Fruit fly (Drosophila melanogaster) whole organism, embryonic: ENCODE data around the gene Bap60.

Experiments used
- Aef1 ChIP-seq: fragments of 200-800 bp; sonication (Bioruptor generic); IDR thresholded peaks from 3 replicates; pipeline ENCODE4 v1.3.6; 2022; ENCODE audit warnings: missing biosample characterization, missing genetic modification characterization
- BEAF-32 ChIP-seq: fragments of 200-800 bp; sonication (Bioruptor generic); optimal IDR thresholded peaks from 3 replicates; lab custom pipeline; 2017; ENCODE audit warnings: missing biosample characterization, missing genetic modification characterization, mild to moderate bottlenecking, moderate library complexity, missing genetic modification reagents
- CG10267 ChIP-seq: fragments of 200-800 bp; sonication (Bioruptor generic); optimal IDR thresholded peaks from 2 replicates; lab custom pipeline; 2018; ENCODE audit warnings: missing biosample characterization, mild to moderate bottlenecking, missing genetic modification characterization, moderate library complexity
- CG12236 ChIP-seq: fragments of 200-800 bp; sonication (Bioruptor generic); optimal IDR thresholded peaks from 2 replicates; lab custom pipeline; 2016; ENCODE audit warnings: missing biosample characterization, missing genetic modification characterization
- CG14710 ChIP-seq: fragments of 200-800 bp; sonication (Bioruptor generic); optimal IDR thresholded peaks from 3 replicates; lab custom pipeline; 2019; ENCODE audit warnings: missing biosample characterization, mild to moderate bottlenecking, missing genetic modification characterization, moderate library complexity
- CG14965 ChIP-seq: fragments of 200-800 bp; sonication (Bioruptor generic); optimal IDR thresholded peaks from 2 replicates; lab custom pipeline; 2016; ENCODE audit warnings: missing biosample characterization, missing genetic modification characterization, borderline replicate concordance
- CG15073 ChIP-seq: fragments of 200-800 bp; sonication (Bioruptor generic); optimal IDR thresholded peaks from 2 replicates; lab custom pipeline; 2016; ENCODE audit warnings: missing biosample characterization, missing genetic modification characterization
- CG15514 ChIP-seq: fragments of 200-800 bp; sonication (Bioruptor generic); optimal IDR thresholded peaks from 3 replicates; lab custom pipeline; 2017; ENCODE audit warnings: missing biosample characterization, missing genetic modification characterization, mild to moderate bottlenecking, moderate library complexity, missing genetic modification reagents
- CG15601 ChIP-seq: fragments of 200-800 bp; sonication (Bioruptor generic); optimal IDR thresholded peaks from 3 replicates; lab custom pipeline; 2019; ENCODE audit warnings: missing biosample characterization, mild to moderate bottlenecking, missing genetic modification characterization, moderate library complexity
- CG18599 ChIP-seq: fragments of 200-800 bp; sonication (Bioruptor generic); optimal IDR thresholded peaks from 3 replicates; lab custom pipeline; 2017; ENCODE audit warnings: missing biosample characterization, missing genetic modification characterization, mild to moderate bottlenecking, moderate library complexity, missing genetic modification reagents
- CG3163 ChIP-seq: fragments of 200-800 bp; sonication (Bioruptor generic); optimal IDR thresholded peaks from 3 replicates; lab custom pipeline; 2016; ENCODE audit warnings: missing biosample characterization, missing genetic modification characterization
- CG34422 ChIP-seq: fragments of 200-800 bp; sonication (Bioruptor generic); IDR thresholded peaks from 3 replicates; pipeline ENCODE4 v1.3.6; 2022; ENCODE audit warnings: missing biosample characterization, missing genetic modification characterization
- CG42726 ChIP-seq: fragments of 200-800 bp; sonication (Bioruptor generic); IDR thresholded peaks from 2 replicates; pipeline ENCODE4 v1.3.6; 2022; ENCODE audit warnings: missing biosample characterization, missing genetic modification characterization; ENCODE audit not compliant: partially characterized antibody
- CG4404 ChIP-seq: fragments of 200-800 bp; sonication (Bioruptor generic); IDR thresholded peaks from 2 replicates; pipeline ENCODE4 v1.3.6; 2022; ENCODE audit warnings: missing biosample characterization, missing genetic modification characterization
- CG5180 ChIP-seq: fragments of 200-800 bp; sonication (Bioruptor generic); optimal IDR thresholded peaks from 3 replicates; lab custom pipeline; 2017; ENCODE audit warnings: missing biosample characterization, missing genetic modification characterization, mild to moderate bottlenecking, moderate library complexity, missing genetic modification reagents
- CG8089 ChIP-seq: fragments of 200-800 bp; sonication (Bioruptor generic); optimal IDR thresholded peaks from 3 replicates; lab custom pipeline; 2016; ENCODE audit warnings: missing biosample characterization, missing genetic modification characterization
- CG8944 ChIP-seq: fragments of 200-800 bp; sonication (Bioruptor generic); optimal IDR thresholded peaks from 3 replicates; lab custom pipeline; 2016; ENCODE audit warnings: missing biosample characterization, missing genetic modification characterization
- Dfd ChIP-seq, 2 experiments: fragments of >200 bp; optimal IDR thresholded peaks; 2 replicates each; lab custom pipeline; 2017; ENCODE audit warnings: missing biosample characterization in 2 of 2, missing genetic modification characterization in 2 of 2
- Dref ChIP-seq: fragments of 200-800 bp; sonication (Bioruptor generic); IDR thresholded peaks from 2 replicates; pipeline ENCODE4 v1.3.6; 2022; ENCODE audit warnings: missing biosample characterization, missing genetic modification characterization
- ERR ChIP-seq: fragments of 200-800 bp; sonication (Bioruptor generic); optimal IDR thresholded peaks from 2 replicates; lab custom pipeline; 2016; ENCODE audit warnings: missing biosample characterization, missing genetic modification characterization
- Fer1 ChIP-seq: fragments of 200-800 bp; sonication (Bioruptor generic); optimal IDR thresholded peaks from 2 replicates; lab custom pipeline; 2017; ENCODE audit warnings: missing biosample characterization, mild to moderate bottlenecking, missing genetic modification characterization
- Gsc ChIP-seq: fragments of 200-800 bp; sonication (Bioruptor generic); IDR thresholded peaks from 2 replicates; pipeline ENCODE4 v1.3.6; 2022; ENCODE audit warnings: missing biosample characterization, missing genetic modification characterization
- H2.0 ChIP-seq: fragments of 200-800 bp; sonication (Bioruptor generic); IDR thresholded peaks from 2 replicates; pipeline ENCODE4 v1.3.6; 2022; ENCODE audit warnings: missing biosample characterization, missing genetic modification characterization
- HLHmδ ChIP-seq: fragments of 200-800 bp; sonication (Bioruptor generic); optimal IDR thresholded peaks from 2 replicates; lab custom pipeline; 2018; ENCODE audit warnings: missing biosample characterization, mild to moderate bottlenecking, missing genetic modification characterization, moderate library complexity
- Hand ChIP-seq: fragments of 200-800 bp; sonication (Bioruptor generic); optimal IDR thresholded peaks from 2 replicates; lab custom pipeline; 2017; ENCODE audit warnings: mild to moderate bottlenecking, missing biosample characterization, missing genetic modification reagents, missing genetic modification characterization
- Hmr ChIP-seq: fragments of 200-800 bp; sonication (Bioruptor generic); optimal IDR thresholded peaks from 3 replicates; lab custom pipeline; 2017; ENCODE audit warnings: mild to moderate bottlenecking, missing biosample characterization, missing genetic modification reagents, missing genetic modification characterization
- Hr3 ChIP-seq: fragments of 200-800 bp; sonication (Bioruptor generic); optimal IDR thresholded peaks from 3 replicates; lab custom pipeline; 2016; ENCODE audit warnings: missing biosample characterization, missing genetic modification characterization
- Mrtf ChIP-seq: fragments of 200-800 bp; sonication (Bioruptor generic); IDR thresholded peaks from 3 replicates; pipeline ENCODE4 v1.3.6; 2022; ENCODE audit warnings: missing biosample characterization, missing genetic modification characterization
- aop ChIP-seq: fragments of 200-800 bp; sonication (Bioruptor generic); IDR thresholded peaks from 2 replicates; pipeline ENCODE4 v1.3.6; 2022; ENCODE audit warnings: missing biosample characterization, missing genetic modification characterization
- az2 ChIP-seq: fragments of 200-800 bp; sonication (Bioruptor generic); optimal IDR thresholded peaks from 3 replicates; lab custom pipeline; 2016; ENCODE audit warnings: missing biosample characterization, missing genetic modification characterization
- chinmo ChIP-seq: fragments of 200-800 bp; sonication (Bioruptor generic); IDR thresholded peaks from 4 replicates; pipeline ENCODE4 v1.3.6; 2022; ENCODE audit warnings: missing biosample characterization, missing genetic modification characterization; ENCODE audit not compliant: partially characterized antibody
- da ChIP-seq: fragments of 200-800 bp; sonication (Bioruptor generic); optimal IDR thresholded peaks from 2 replicates; lab custom pipeline; 2016; ENCODE audit warnings: missing biosample characterization, missing genetic modification characterization
- dmrt99B ChIP-seq: fragments of 200-800 bp; sonication (Bioruptor generic); optimal IDR thresholded peaks from 2 replicates; lab custom pipeline; 2018; ENCODE audit warnings: missing biosample characterization, mild to moderate bottlenecking, missing genetic modification characterization, moderate library complexity
- eyg ChIP-seq: fragments of 200-800 bp; sonication (Bioruptor generic); optimal IDR thresholded peaks from 3 replicates; lab custom pipeline; 2016; ENCODE audit warnings: missing biosample characterization, missing genetic modification characterization
- gcm ChIP-seq: fragments of 200-800 bp; sonication (Bioruptor generic); optimal IDR thresholded peaks from 2 replicates; lab custom pipeline; 2019; ENCODE audit warnings: missing biosample characterization, mild to moderate bottlenecking, missing genetic modification characterization, moderate library complexity
- grn ChIP-seq: fragments of 200-800 bp; sonication (Bioruptor generic); optimal IDR thresholded peaks from 3 replicates; lab custom pipeline; 2017; ENCODE audit warnings: missing biosample characterization, missing genetic modification characterization
- ken ChIP-seq: fragments of 200-800 bp; sonication (Bioruptor generic); IDR thresholded peaks from 3 replicates; pipeline ENCODE4 v1.3.6; 2022; ENCODE audit warnings: missing biosample characterization, missing genetic modification characterization
- lmd ChIP-seq: fragments of 200-800 bp; sonication (Bioruptor generic); IDR thresholded peaks from 2 replicates; pipeline ENCODE4 v1.3.6; 2022; ENCODE audit warnings: missing biosample characterization, missing genetic modification characterization
- pnt ChIP-seq: fragments of 200-800 bp; sonication (Bioruptor generic); optimal IDR thresholded peaks from 3 replicates; lab custom pipeline; 2016; ENCODE audit warnings: missing biosample characterization, missing genetic modification characterization
- pzg ChIP-seq: fragments of 200-800 bp; sonication (Bioruptor generic); optimal IDR thresholded peaks from 3 replicates; lab custom pipeline; 2018; ENCODE audit warnings: missing biosample characterization, mild to moderate bottlenecking, missing genetic modification characterization, moderate library complexity
- seq ChIP-seq: fragments of 200-800 bp; sonication (Bioruptor generic); IDR thresholded peaks from 2 replicates; pipeline ENCODE4 v1.3.6; 2022; ENCODE audit warnings: missing biosample characterization, missing genetic modification characterization
- tap ChIP-seq: fragments of 200-800 bp; optimal IDR thresholded peaks from 3 replicates; lab custom pipeline; 2019; ENCODE audit warnings: missing biosample characterization, mild to moderate bottlenecking, missing genetic modification characterization, moderate library complexity
- tin ChIP-seq: fragments of 200-800 bp; sonication (Bioruptor generic); optimal IDR thresholded peaks from 3 replicates; lab custom pipeline; 2016; ENCODE audit warnings: missing biosample characterization, missing genetic modification characterization
- tll ChIP-seq, 2 experiments: fragments of 200-800 bp in 1 of 2; fragments of >200 bp in 1 of 2; sonication (Bioruptor generic) in 1 of 2; optimal IDR thresholded peaks; 2 replicates each; lab custom pipeline; 2017 to 2019; ENCODE audit warnings: missing biosample characterization in 2 of 2, missing genetic modification characterization in 2 of 2, mild to moderate bottlenecking in 1 of 2, moderate library complexity in 1 of 2
- tna ChIP-seq: fragments of 200-800 bp; sonication (Bioruptor generic); IDR thresholded peaks from 2 replicates; pipeline ENCODE4 v1.3.6; 2022; ENCODE audit warnings: missing biosample characterization, missing genetic modification characterization; ENCODE audit not compliant: partially characterized antibody
- twi ChIP-seq: fragments of 200-800 bp; optimal IDR thresholded peaks from 2 replicates; lab custom pipeline; 2019; ENCODE audit warnings: missing biosample characterization, mild to moderate bottlenecking, missing genetic modification characterization, moderate library complexity
- unpg ChIP-seq: fragments of 200-800 bp; sonication (Bioruptor generic); optimal IDR thresholded peaks from 3 replicates; lab custom pipeline; 2018; ENCODE audit warnings: missing biosample characterization, mild to moderate bottlenecking, missing genetic modification characterization, moderate library complexity
- yki ChIP-seq: fragments of >200 bp; optimal IDR thresholded peaks from 3 replicates; lab custom pipeline; 2018
- z ChIP-seq: fragments of 200-800 bp; sonication (Bioruptor generic); IDR thresholded peaks from 3 replicates; pipeline ENCODE4 v1.3.6; 2022; ENCODE audit warnings: missing biosample characterization, missing genetic modification characterization

The Bap60 gene

DNA sequence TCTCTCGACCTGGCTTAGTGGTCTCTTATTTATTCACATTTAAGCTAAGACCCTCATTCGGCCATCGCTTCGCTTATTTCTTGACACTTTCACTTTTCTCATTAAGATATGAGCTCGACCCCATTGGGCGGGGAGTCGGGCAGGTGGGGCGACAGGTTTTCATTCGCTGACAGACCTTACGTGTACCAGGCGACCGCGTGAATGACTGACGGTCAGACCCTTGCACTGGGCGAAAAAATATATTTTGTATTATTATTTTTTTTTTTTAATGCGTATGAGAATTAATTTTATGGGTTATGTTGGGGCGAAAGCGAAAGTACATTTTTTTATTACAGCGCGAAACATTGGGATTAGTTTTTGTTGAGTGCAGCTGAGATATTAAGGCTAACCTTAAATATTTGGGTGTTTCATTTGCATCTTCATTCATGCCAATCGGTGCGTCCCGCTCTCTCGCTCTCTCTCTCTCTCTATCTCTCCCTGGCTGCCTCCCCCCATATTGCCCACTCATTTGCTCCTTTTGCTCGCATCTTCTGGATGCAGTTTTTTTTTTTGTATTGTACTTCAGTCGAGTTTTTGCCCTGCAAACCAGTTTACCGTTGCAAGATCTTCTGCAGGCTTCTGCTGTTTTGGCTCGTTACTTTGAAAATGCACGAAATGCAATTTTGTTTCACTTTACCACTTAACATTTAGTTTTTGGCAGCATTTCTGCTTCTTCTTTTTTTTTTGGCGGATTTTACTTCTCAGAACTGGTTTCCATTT is 22.2 kb downstream of the Bap60 start (continued):
- TF ChIP-seq tap (tag; lab: Kevin White, UChicago): no peak
- TF ChIP-seq Mrtf: no peak
- no peak for TF ChIP-seq tll (GFP tag; optimal IDR thresholded peaks at IDR 0.05; lab: Kevin White, UChicago)
- peak; percentile 27; the same call in 1 of the 3 replicates for TF ChIP-seq Aef1 (GFP tag; lab: Robert Waterston, UW)
- peak; percentile 47 for TF ChIP-seq unpg (GFP tag; lab: Kevin White, UChicago)
- no peak for TF ChIP-seq Dfd (GFP tag; optimal IDR thresholded peaks at IDR 0.05; lab: Kevin White, UChicago)
- no peak for TF ChIP-seq eyg (GFP tag; lab: Kevin White, UChicago)
- TF ChIP-seq CG4404 (GFP tag; lab: Robert Waterston, UW): 0 out of 2 replicates have a peak, but pooled peaks have one; percentile 8
- peak; percentile 17 for TF ChIP-seq pnt (GFP tag; lab: Kevin White, UChicago)
- TF ChIP-seq CG3163 (GFP tag; lab: Kevin White, UChicago): no peak
- no peak for TF ChIP-seq Hmr
- TF ChIP-seq dmrt99B (tag; lab: Kevin White, UChicago): peak; percentile 66
- peak; percentile 77 for TF ChIP-seq aop
- TF ChIP-seq tna (GFP tag; lab: Robert Waterston, UW): no peak
- TF ChIP-seq z (GFP tag; lab: Robert Waterston, UW): no peak
- TF ChIP-seq CG15073 (GFP tag; lab: Kevin White, UChicago): no peak
- TF ChIP-seq CG34422: peak; percentile 68; the same call in 2 of the 3 replicates
- TF ChIP-seq CG15601: peak; percentile 50
- TF ChIP-seq twi: no peak
- TF ChIP-seq H2.0: peak; percentile 45
- no peak for TF ChIP-seq tin (GFP tag; lab: Kevin White, UChicago)
- TF ChIP-seq lmd (GFP tag; lab: Robert Waterston, UW): peak; percentile 66
- TF ChIP-seq CG8089 (GFP tag; lab: Kevin White, UChicago): no peak
- peak; percentile 57 for TF ChIP-seq CG5180
- TF ChIP-seq gcm (GFP tag; lab: Kevin White, UChicago): peak; percentile 20
- no peak for TF ChIP-seq CG8944 (GFP tag; lab: Kevin White, UChicago)
- no peak for TF ChIP-seq CG12236 (GFP tag; lab: Kevin White, UChicago)
- TF ChIP-seq ERR (GFP tag; lab: Kevin White, UChicago): no peak
- TF ChIP-seq Hand (GFP tag; lab: Kevin White, UChicago): no peak
- TF ChIP-seq chinmo: no peak
- no peak for TF ChIP-seq yki (lab: Kevin White, UChicago)
- no peak for TF ChIP-seq HLHmδ (GFP tag; lab: Kevin White, UChicago)
- no peak for TF ChIP-seq da
- no peak for TF ChIP-seq CG42726 (GFP tag; lab: Robert Waterston, UW)
- TF ChIP-seq Hr3: peak; percentile 12
- no peak for TF ChIP-seq grn (GFP tag; lab: Kevin White, UChicago)
- no peak for TF ChIP-seq BEAF-32
- TF ChIP-seq CG14965: no peak
- peak; percentile 22 for TF ChIP-seq Fer1 (GFP tag; lab: Kevin White, UChicago)
- TF ChIP-seq CG14710: peak; percentile 17
- TF ChIP-seq CG10267: peak; percentile 18
- TF ChIP-seq CG15514: no peak
- TF ChIP-seq az2 (GFP tag; lab: Kevin White, UChicago): peak; percentile 10
- TF ChIP-seq ken (GFP tag; lab: Robert Waterston, UW): peak; percentile 87
- TF ChIP-seq CG18599: peak; percentile 34
- TF ChIP-seq pzg (GFP tag; lab: Kevin White, UChicago): no peak
- no peak for TF ChIP-seq Dref (GFP tag; lab: Robert Waterston, UW)
- TF ChIP-seq Gsc (GFP tag; lab: Robert Waterston, UW): no peak
- peak; percentile 67; the same call in 1 of the 2 replicates for TF ChIP-seq seq (GFP tag; lab: Robert Waterston, UW)
